Fruit fly (Drosophila melanogaster): ENCODE measurements around the gene PTPMT1.

Gene PTPMT1

DNA sequence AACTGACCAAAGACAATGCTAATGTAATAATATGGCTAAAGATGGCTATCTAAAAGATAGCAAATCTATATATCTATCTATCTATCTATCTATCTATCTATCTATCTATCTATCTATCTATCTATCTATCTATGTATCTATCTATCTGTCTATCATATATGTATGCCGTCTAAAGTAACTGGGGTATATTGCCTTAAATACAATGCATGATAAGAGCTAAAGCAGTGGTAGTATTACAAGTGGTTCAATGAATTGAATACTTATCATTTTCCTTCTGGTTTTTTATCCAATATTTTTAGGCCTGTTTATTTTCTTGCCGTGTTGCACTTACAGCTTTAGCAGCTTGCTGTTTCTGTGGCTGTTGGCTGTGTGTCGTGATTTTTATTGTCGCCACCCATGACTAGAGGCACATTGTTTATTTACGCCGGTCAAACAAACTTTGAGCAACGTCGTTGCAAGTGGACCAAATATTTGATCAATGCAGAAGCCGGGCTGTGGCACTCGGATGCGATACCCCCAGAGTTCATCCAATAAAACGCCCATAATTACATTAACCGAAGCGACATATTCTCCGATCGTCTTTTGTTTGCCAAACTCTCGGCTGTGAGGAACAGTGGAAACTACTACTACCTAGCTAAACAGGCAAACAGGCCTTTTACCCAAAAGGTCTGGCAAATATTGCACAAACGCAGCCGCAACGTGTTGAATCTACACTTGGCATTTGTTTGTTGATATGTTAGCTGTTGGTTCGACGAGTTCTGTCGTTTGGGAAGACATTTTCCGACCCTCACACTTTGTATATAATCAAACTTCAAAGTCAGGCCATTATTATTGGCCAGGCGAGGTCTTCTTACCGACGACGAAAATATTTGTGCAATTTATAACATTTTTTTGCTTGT lies 20.2 kb upstream of the PTPMT1 start (continued):
- TF ChIP-seq OdsH (GFP tag; optimal IDR thresholded peaks at IDR 0.05) = peak; percentile 33
- no peak for TF ChIP-seq CG8319 (GFP tag; optimal IDR thresholded peaks at IDR 0.05)
- TF ChIP-seq CG15336 (GFP tag; IDR thresholded peaks at IDR 0.05) = peak; percentile 48
- no peak for TF ChIP-seq Lpt (GFP tag; optimal IDR thresholded peaks at IDR 0.05)
- TF ChIP-seq CG10631 (GFP tag; optimal IDR thresholded peaks at IDR 0.05) = peak; percentile 26
- no peak for TF ChIP-seq CG11294 (GFP tag; IDR thresholded peaks at IDR 0.05)
- TF ChIP-seq Sox15 (GFP tag; optimal IDR thresholded peaks at IDR 0.05) = no peak
- TF ChIP-seq CG8632 (GFP tag; optimal IDR thresholded peaks at IDR 0.05) = peak; percentile 41
- TF ChIP-seq Sox14 (GFP tag; optimal IDR thresholded peaks at IDR 0.05) = peak; percentile 11
- peak; percentile 46 for TF ChIP-seq CG10669 (GFP tag; optimal IDR thresholded peaks at IDR 0.05)
- TF ChIP-seq salr (GFP tag; optimal IDR thresholded peaks at IDR 0.05) = no peak
- no peak for TF ChIP-seq Eip93F (GFP tag; optimal IDR thresholded peaks at IDR 0.05)
- no peak for TF ChIP-seq Blimp-1 (GFP tag; optimal IDR thresholded peaks at IDR 0.05)
- TF ChIP-seq Eip75B (GFP tag; optimal IDR thresholded peaks at IDR 0.05) = no peak
- TF ChIP-seq CG16779 (tag; optimal IDR thresholded peaks at IDR 0.05) = no peak
- peak; percentile 73 for TF ChIP-seq Hr4 (GFP tag; optimal IDR thresholded peaks at IDR 0.05)
- peak; percentile 4 for TF ChIP-seq CG3032 (tag; optimal IDR thresholded peaks at IDR 0.05)
- peak; percentile 1 for TF ChIP-seq dac (GFP tag; optimal IDR thresholded peaks at IDR 0.05)
- TF ChIP-seq vri (GFP tag; optimal IDR thresholded peaks at IDR 0.05) = no peak
- no peak for TF ChIP-seq Met (GFP tag; optimal IDR thresholded peaks at IDR 0.05)
- TF ChIP-seq Hr39 (GFP tag; optimal IDR thresholded peaks at IDR 0.05) = no peak
- peak; percentile 17 for TF ChIP-seq CG3919 (GFP tag; optimal IDR thresholded peaks at IDR 0.05)
- TF ChIP-seq CG7368 (GFP tag; optimal IDR thresholded peaks at IDR 0.05) = no peak
- no peak for TF ChIP-seq CG6163 (GFP tag; IDR thresholded peaks at IDR 0.05)
- TF ChIP-seq ss (GFP tag; optimal IDR thresholded peaks at IDR 0.05) = peak in 1 of 2 experiments; percentile 50
- no peak for TF ChIP-seq fd85E (GFP tag; optimal IDR thresholded peaks at IDR 0.05)
- no peak for TF ChIP-seq topi (GFP tag; optimal IDR thresholded peaks at IDR 0.05)
- no peak for TF ChIP-seq Gug (GFP tag; IDR thresholded peaks at IDR 0.05)
- peak; percentile 25 for TF ChIP-seq acj6 (GFP tag; optimal IDR thresholded peaks at IDR 0.05)

DNA sequence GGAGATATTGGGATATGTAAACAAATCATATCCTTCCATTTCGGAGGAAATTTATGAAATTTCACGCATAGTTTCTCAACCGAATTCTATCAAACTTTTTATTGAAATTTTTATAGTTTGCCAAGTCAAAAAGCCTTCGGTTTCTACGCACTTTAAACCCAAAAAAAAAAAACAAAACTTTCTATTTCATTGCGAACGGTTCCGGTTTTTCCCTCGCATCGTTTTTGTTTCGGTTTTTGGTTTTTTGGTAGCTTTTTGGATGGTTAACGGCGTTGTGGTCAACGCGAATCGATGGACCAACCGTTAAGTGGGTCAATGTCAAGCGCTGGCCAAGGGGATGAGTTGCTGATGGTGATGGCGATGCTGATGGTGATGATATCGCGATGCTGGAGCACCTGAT lies 17.2 kb upstream of the PTPMT1 start:
- TF ChIP-seq Lpt (GFP tag; optimal IDR thresholded peaks at IDR 0.05) = no peak
- TF ChIP-seq spab (GFP tag; optimal IDR thresholded peaks at IDR 0.05) = no peak
- no peak for TF ChIP-seq Eip75B (GFP tag; optimal IDR thresholded peaks at IDR 0.05)
- TF ChIP-seq CG8632 (GFP tag; optimal IDR thresholded peaks at IDR 0.05) = no peak
- TF ChIP-seq vri (GFP tag; optimal IDR thresholded peaks at IDR 0.05) = no peak
- no peak for TF ChIP-seq Gug (GFP tag; IDR thresholded peaks at IDR 0.05)
- TF ChIP-seq CG31627 (GFP tag; optimal IDR thresholded peaks at IDR 0.05) = no peak
- TF ChIP-seq fd85E (GFP tag; optimal IDR thresholded peaks at IDR 0.05) = no peak
- no peak for TF ChIP-seq CG34406 (GFP tag; optimal IDR thresholded peaks at IDR 0.05)
- no peak for TF ChIP-seq Hr38 (GFP tag; optimal IDR thresholded peaks at IDR 0.05)

DNA sequence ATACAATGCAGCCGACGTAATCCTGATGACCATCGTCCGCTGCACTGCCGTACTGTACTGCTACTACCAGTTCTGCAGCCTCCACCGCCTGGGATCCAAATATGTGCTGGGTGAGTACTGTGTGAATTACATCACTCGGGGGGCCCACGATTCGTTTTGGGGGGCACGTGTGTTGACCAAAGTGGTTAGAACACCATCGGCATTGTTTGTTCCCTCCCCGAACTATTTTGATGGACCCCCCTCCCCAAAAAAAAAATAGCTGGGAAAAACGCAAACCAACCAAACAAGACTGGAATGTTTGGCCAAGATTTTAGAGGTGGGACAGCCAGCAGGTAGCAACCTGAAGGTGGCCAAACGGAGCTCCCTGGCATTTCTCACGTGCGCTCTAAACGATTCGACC lies 10.7 kb upstream of the PTPMT1 start:
- TF ChIP-seq fkh (GFP tag; optimal IDR thresholded peaks at IDR 0.05) (peak; percentile 74), Sox14 (GFP tag; optimal IDR thresholded peaks at IDR 0.05) (no peak), topi (GFP tag; optimal IDR thresholded peaks at IDR 0.05) (no peak), CG3919 (GFP tag; optimal IDR thresholded peaks at IDR 0.05) (no peak), ss (GFP tag; optimal IDR thresholded peaks at IDR 0.05) (no peak), CG9139 (GFP tag; optimal IDR thresholded peaks at IDR 0.05) (no peak)

- no peak for TF ChIP-seq CG6276 (GFP tag; optimal IDR thresholded peaks at IDR 0.05)
- TF ChIP-seq CG7368 (GFP tag; optimal IDR thresholded peaks at IDR 0.05) = no peak
- no peak for TF ChIP-seq OdsH (GFP tag; optimal IDR thresholded peaks at IDR 0.05)
- peak; percentile 35; the same call in 1 of the 3 replicates for TF ChIP-seq eg (GFP tag; IDR thresholded peaks at IDR 0.05)
- TF ChIP-seq CG8319 (GFP tag; optimal IDR thresholded peaks at IDR 0.05) = no peak
- TF ChIP-seq net (GFP tag; optimal IDR thresholded peaks at IDR 0.05) = no peak
- peak; percentile 66 for TF ChIP-seq CG31627 (GFP tag; optimal IDR thresholded peaks at IDR 0.05)
- no peak for TF ChIP-seq Blimp-1 (GFP tag; optimal IDR thresholded peaks at IDR 0.05)
- TF ChIP-seq CG6163 (GFP tag; IDR thresholded peaks at IDR 0.05) = peak; percentile 16; the same call in 1 of the 3 replicates
- TF ChIP-seq achi (GFP tag; optimal IDR thresholded peaks at IDR 0.05) = no peak
- peak; percentile 78 for TF ChIP-seq Sox14 (GFP tag; optimal IDR thresholded peaks at IDR 0.05)
- TF ChIP-seq cyc (GFP tag; optimal IDR thresholded peaks at IDR 0.05) = peak; percentile 65
- no peak for TF ChIP-seq Sox15 (GFP tag; optimal IDR thresholded peaks at IDR 0.05)
- no peak for TF ChIP-seq CG8119 (GFP tag; IDR thresholded peaks at IDR 0.05)
- peak; percentile 69 for TF ChIP-seq topi (GFP tag; optimal IDR thresholded peaks at IDR 0.05)
- TF ChIP-seq fd85E (GFP tag; optimal IDR thresholded peaks at IDR 0.05) = no peak
- no peak for TF ChIP-seq CG8632 (GFP tag; optimal IDR thresholded peaks at IDR 0.05)
- no peak for TF ChIP-seq Gug (GFP tag; IDR thresholded peaks at IDR 0.05)
- TF ChIP-seq pdm3 (GFP tag; optimal IDR thresholded peaks at IDR 0.05) = no peak
- peak; percentile 77 for TF ChIP-seq esn (GFP tag; optimal IDR thresholded peaks at IDR 0.05)
- no peak for TF ChIP-seq fkh (GFP tag; optimal IDR thresholded peaks at IDR 0.05)
- TF ChIP-seq Met (GFP tag; optimal IDR thresholded peaks at IDR 0.05) = no peak
Measured at dm6 chr3R:23752728-23753127, 5.4 kb upstream of the PTPMT1 start, which contains the start of the genes RanBP3 and Rpt5. Gene RanBP3, minus strand, starts transcription at chr3R:23752834. Gene Rpt5, plus strand, starts transcription at chr3R:23752876.

Data from whole organism, prepupa.